Worm (Caenorhabditis elegans): ENCODE data around the gene sru-29.

- TF ChIP-seq elt-1 (tag; optimal IDR thresholded peaks at IDR 0.05) (no peak), unc-39 (tag; optimal IDR thresholded peaks at IDR 0.05) (no peak), zag-1 (tag; optimal IDR thresholded peaks at IDR 0.05) (no peak), fos-1 (tag; optimal IDR thresholded peaks at IDR 0.05) (no peak)
These were observed 28.3 kb upstream of the sru-29 start, which contains the start of gene F46B6.5 for ce11 chrV:9782969-9783368.
